Worm (Caenorhabditis elegans): ENCODE measurements around the gene sec-15.
A peak's percentile ranks its signal among the peaks of the same experiment; 100 is the strongest.

Gene sec-15

ce11 chrX:8838176-8838575, 2.7 kb upstream of the sec-15 start:
- TF ChIP-seq mab-5 (tag; optimal IDR thresholded peaks at IDR 0.05) (no peak), nhr-2 (tag; optimal IDR thresholded peaks at IDR 0.05) (no peak), pha-4 (tag; optimal IDR thresholded peaks at IDR 0.05) (no peak), flh-1 (GFP tag; optimal IDR thresholded peaks at IDR 0.05) (no peak), hlh-1 (tag; optimal IDR thresholded peaks at IDR 0.05) (no peak), ceh-39 (tag; optimal IDR thresholded peaks at IDR 0.05) (no peak), nhr-28 (tag; optimal IDR thresholded peaks at IDR 0.05) (no peak), drap-1 (GFP tag; optimal IDR thresholded peaks at IDR 0.05) (no peak), snpc-4 (tag; optimal IDR thresholded peaks at IDR 0.05) (no peak), ceh-83 (GFP tag; optimal IDR thresholded peaks at IDR 0.05) (no peak), nhr-237 (tag; optimal IDR thresholded peaks at IDR 0.05) (no peak), unc-120 (tag; optimal IDR thresholded peaks at IDR 0.05; ENCODE audit: poor library complexity, severe bottlenecking) (no peak), lin-32 (GFP tag; optimal IDR thresholded peaks at IDR 0.05) (no peak), sptf-1 (tag; optimal IDR thresholded peaks at IDR 0.05) (no peak), M03D4.4 (tag; optimal IDR thresholded peaks at IDR 0.05) (no peak), nhr-12 (tag; optimal IDR thresholded peaks at IDR 0.05) (no peak)

- TF ChIP-seq flh-1 (GFP tag; optimal IDR thresholded peaks at IDR 0.05) = peak; percentile 94
- peak; percentile 68 for TF ChIP-seq nhr-12 (tag; optimal IDR thresholded peaks at IDR 0.05)
- TF ChIP-seq ces-1 (GFP tag; optimal IDR thresholded peaks at IDR 0.05) = peak; percentile 78
- TF ChIP-seq sptf-1 (tag; optimal IDR thresholded peaks at IDR 0.05) = peak; percentile 98
- TF ChIP-seq unc-120 (tag; optimal IDR thresholded peaks at IDR 0.05; ENCODE audit: poor library complexity, severe bottlenecking) = peak; percentile 98
- peak; percentile 97 for TF ChIP-seq M03D4.4 (tag; optimal IDR thresholded peaks at IDR 0.05)
- peak; percentile 99 for TF ChIP-seq mls-2 (tag; optimal IDR thresholded peaks at IDR 0.05)
- TF ChIP-seq ceh-83 (GFP tag; optimal IDR thresholded peaks at IDR 0.05) = peak; percentile 98
- peak; percentile 88 for TF ChIP-seq unc-39 (tag; optimal IDR thresholded peaks at IDR 0.05)
- TF ChIP-seq drap-1 (GFP tag; optimal IDR thresholded peaks at IDR 0.05) = peak; percentile 98
- TF ChIP-seq lin-13 (tag; optimal IDR thresholded peaks at IDR 0.05) = peak; percentile 72
- peak; percentile 94 for TF ChIP-seq tbx-8 (GFP tag; optimal IDR thresholded peaks at IDR 0.05)
- TF ChIP-seq unc-62 (GFP tag; optimal IDR thresholded peaks at IDR 0.05) = peak; percentile 69
- TF ChIP-seq elt-1 (tag; optimal IDR thresholded peaks at IDR 0.05; ENCODE audit: borderline replicate concordance, insufficient read depth) = peak; percentile 33
- peak; percentile 65 for TF ChIP-seq pha-4 (tag; optimal IDR thresholded peaks at IDR 0.05)
- peak; percentile 89 for TF ChIP-seq nhr-237 (tag; optimal IDR thresholded peaks at IDR 0.05)
- peak; percentile 97 for TF ChIP-seq cnd-1 (tag; optimal IDR thresholded peaks at IDR 0.05)
- TF ChIP-seq lin-32 (GFP tag; optimal IDR thresholded peaks at IDR 0.05) = peak; percentile 93
- peak; percentile 15 for TF ChIP-seq elt-3 (tag; optimal IDR thresholded peaks at IDR 0.05)
- TF ChIP-seq ceh-39 (tag; optimal IDR thresholded peaks at IDR 0.05) = peak; percentile 69
- peak; percentile 69 for TF ChIP-seq hlh-1 (tag; optimal IDR thresholded peaks at IDR 0.05)
- peak; percentile 67 for TF ChIP-seq nhr-28 (tag; optimal IDR thresholded peaks at IDR 0.05)
- TF ChIP-seq mab-5 (tag; optimal IDR thresholded peaks at IDR 0.05) = peak; percentile 1
- peak; percentile 92 for TF ChIP-seq sem-2 (GFP tag; optimal IDR thresholded peaks at IDR 0.05)
- TF ChIP-seq nhr-76 (tag; optimal IDR thresholded peaks at IDR 0.05) = no peak
- peak; percentile 28 for TF ChIP-seq nhr-2 (tag; optimal IDR thresholded peaks at IDR 0.05)
- no peak for TF ChIP-seq zip-8 (tag; optimal IDR thresholded peaks at IDR 0.05)
- peak; percentile 51 for TF ChIP-seq ztf-11 (tag; optimal IDR thresholded peaks at IDR 0.05)
- TF ChIP-seq bed-3 (GFP tag; optimal IDR thresholded peaks at IDR 0.05) = peak; percentile 90
- TF ChIP-seq snpc-4 (tag; optimal IDR thresholded peaks at IDR 0.05) = no peak
- peak; percentile 94 for TF ChIP-seq ceh-43 (GFP tag; optimal IDR thresholded peaks at IDR 0.05)
- TF ChIP-seq mep-1 (tag; optimal IDR thresholded peaks at IDR 0.05) = peak; percentile 78
- TF ChIP-seq lsy-2 (tag; optimal IDR thresholded peaks at IDR 0.05) = peak; percentile 79
- peak; percentile 21 for TF ChIP-seq blmp-1 (tag; optimal IDR thresholded peaks at IDR 0.05)
- peak; percentile 93 for TF ChIP-seq ham-2 (GFP tag; optimal IDR thresholded peaks at IDR 0.05)
Measured at ce11 chrX:8835887-8836348, 403 bp upstream of the sec-15 start, which contains the start of gene C28G1.2. Gene C28G1.2, plus strand, starts transcription at chrX:8836016.

DNA sequence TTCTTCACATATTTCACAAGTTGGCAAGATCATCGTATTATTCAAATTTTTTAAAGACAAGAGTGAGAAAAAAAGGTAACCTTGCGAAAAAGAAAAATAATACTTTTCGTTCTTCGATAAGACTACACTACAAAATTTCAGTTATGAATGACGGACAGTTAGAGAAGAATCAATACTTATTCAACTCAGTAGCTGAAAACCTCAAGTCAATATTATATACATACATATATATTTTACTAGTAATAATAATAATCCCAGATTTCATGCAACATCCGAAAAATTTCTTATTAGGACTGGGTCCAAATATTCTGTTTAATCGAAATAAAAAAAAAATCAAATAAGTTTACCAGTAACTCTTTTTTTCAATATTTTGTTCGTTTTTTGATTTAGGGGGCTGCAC, 4.4 kb downstream of the sec-15 start, which contains the start of gene C28G1.6:
Gene C28G1.6, minus strand, starts transcription at position 101 of the 400 bp plus-strand sequence.
- TF ChIP-seq elt-1 (tag; optimal IDR thresholded peaks at IDR 0.05; ENCODE audit: borderline replicate concordance, insufficient read depth) = no peak
- no peak for TF ChIP-seq nhr-237 (tag; optimal IDR thresholded peaks at IDR 0.05)
- no peak for TF ChIP-seq blmp-1 (tag; optimal IDR thresholded peaks at IDR 0.05)
- no peak for TF ChIP-seq lin-32 (GFP tag; optimal IDR thresholded peaks at IDR 0.05)
- no peak for TF ChIP-seq hlh-1 (tag; optimal IDR thresholded peaks at IDR 0.05)
- TF ChIP-seq unc-62 (GFP tag; optimal IDR thresholded peaks at IDR 0.05) = no peak
